Fruit fly (Drosophila melanogaster): ENCODE data around the gene Acsx4.

Gene Acsx4

dm6 chr3R:19795332-19795731 is 12.0 kb downstream of the Acsx4 start:
- TF ChIP-seq Pif1A (GFP tag; optimal IDR thresholded peaks at IDR 0.05), result no peak
- no peak for TF ChIP-seq rn (GFP tag; IDR thresholded peaks at IDR 0.05)
- TF ChIP-seq CG9948 (tag; optimal IDR thresholded peaks at IDR 0.05), result no peak

DNA sequence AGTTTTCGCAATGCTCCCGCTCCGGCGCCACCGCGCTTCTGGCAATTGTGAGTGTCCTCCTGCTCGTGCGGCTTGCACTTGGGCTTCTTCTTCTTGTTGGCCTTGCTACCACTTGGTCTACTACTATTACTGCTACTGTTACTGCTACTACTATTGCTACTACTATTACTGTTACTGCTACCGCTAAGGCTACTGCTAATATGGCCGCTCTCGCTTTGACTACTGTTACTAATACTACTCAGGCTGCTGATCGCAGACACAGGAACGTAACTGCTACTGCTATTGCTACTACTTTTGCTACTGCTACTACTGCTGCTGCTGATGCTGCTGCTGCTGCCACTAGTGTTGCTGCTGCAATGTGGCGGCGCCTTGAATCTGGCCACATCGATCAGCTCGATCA is 13.5 kb downstream of the Acsx4 start:
- TF ChIP-seq CG34367 (tag; optimal IDR thresholded peaks at IDR 0.05) (no peak), Pif1A (GFP tag; optimal IDR thresholded peaks at IDR 0.05) (no peak), CG32121 (GFP tag; IDR thresholded peaks at IDR 0.05) (no peak), rn (GFP tag; IDR thresholded peaks at IDR 0.05) (no peak), CG10348 (GFP tag; IDR thresholded peaks at IDR 0.05) (no peak), CG4496 (GFP tag; IDR thresholded peaks at IDR 0.05) (no peak), Snoo (tag; optimal IDR thresholded peaks at IDR 0.05) (no peak), D1 (tag; optimal IDR thresholded peaks at IDR 0.05) (no peak), CG8301 (tag; optimal IDR thresholded peaks at IDR 0.05) (no peak), CG12605 (GFP tag; IDR thresholded peaks at IDR 0.05) (no peak), CG14655 (GFP tag; optimal IDR thresholded peaks at IDR 0.05) (no peak), gl (tag; optimal IDR thresholded peaks at IDR 0.05) (no peak), EcR (GFP tag; optimal IDR thresholded peaks at IDR 0.05) (no peak), Pif1B (GFP tag; optimal IDR thresholded peaks at IDR 0.05) (no peak), CG15710 (tag; optimal IDR thresholded peaks at IDR 0.05) (no peak)

- TF ChIP-seq CG34367 (tag; optimal IDR thresholded peaks at IDR 0.05), result no peak
- TF ChIP-seq fd96Ca (GFP tag; IDR thresholded peaks at IDR 0.05), result no peak
- TF ChIP-seq CG10348 (GFP tag; IDR thresholded peaks at IDR 0.05), result no peak
- no peak for TF ChIP-seq Ets98B (GFP tag; IDR thresholded peaks at IDR 0.05)
- no peak for TF ChIP-seq CG12605 (GFP tag; IDR thresholded peaks at IDR 0.05)
- TF ChIP-seq Pif1A (GFP tag; optimal IDR thresholded peaks at IDR 0.05), result no peak
- TF ChIP-seq D1 (tag; optimal IDR thresholded peaks at IDR 0.05), result no peak
- TF ChIP-seq CG14655 (GFP tag; optimal IDR thresholded peaks at IDR 0.05), result no peak
- no peak for TF ChIP-seq CG15710 (tag; optimal IDR thresholded peaks at IDR 0.05)
- TF ChIP-seq EcR (GFP tag; optimal IDR thresholded peaks at IDR 0.05), result no peak
- TF ChIP-seq CG32121 (GFP tag; IDR thresholded peaks at IDR 0.05), result no peak
- no peak for TF ChIP-seq Snoo (tag; optimal IDR thresholded peaks at IDR 0.05)
- no peak for TF ChIP-seq rn (GFP tag; IDR thresholded peaks at IDR 0.05)
Measured at dm6 chr3R:19799614-19800013, 16.3 kb downstream of the Acsx4 start.

DNA sequence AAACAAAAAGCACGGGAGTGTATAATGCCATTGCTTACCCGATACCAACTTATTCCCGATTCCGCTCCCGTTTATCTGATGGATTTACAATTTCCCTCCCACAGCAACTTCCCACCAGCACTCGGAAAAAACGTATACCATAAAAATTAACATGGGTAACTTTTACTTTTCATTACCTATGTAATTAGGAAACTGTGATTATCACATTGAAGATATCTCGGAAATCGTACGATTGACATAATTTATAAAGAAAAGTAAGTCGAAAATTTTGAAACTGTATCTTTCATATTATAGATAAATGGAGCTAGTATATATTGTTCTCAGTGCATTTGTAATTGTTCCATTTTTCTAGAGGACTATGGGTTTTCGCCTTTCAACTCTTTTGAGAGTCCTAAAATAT is 18.4 kb downstream of the Acsx4 start:
- TF ChIP-seq CG8159 (tag; optimal IDR thresholded peaks at IDR 0.05) (peak; percentile 9), Pif1A (GFP tag; optimal IDR thresholded peaks at IDR 0.05) (no peak)

DNA sequence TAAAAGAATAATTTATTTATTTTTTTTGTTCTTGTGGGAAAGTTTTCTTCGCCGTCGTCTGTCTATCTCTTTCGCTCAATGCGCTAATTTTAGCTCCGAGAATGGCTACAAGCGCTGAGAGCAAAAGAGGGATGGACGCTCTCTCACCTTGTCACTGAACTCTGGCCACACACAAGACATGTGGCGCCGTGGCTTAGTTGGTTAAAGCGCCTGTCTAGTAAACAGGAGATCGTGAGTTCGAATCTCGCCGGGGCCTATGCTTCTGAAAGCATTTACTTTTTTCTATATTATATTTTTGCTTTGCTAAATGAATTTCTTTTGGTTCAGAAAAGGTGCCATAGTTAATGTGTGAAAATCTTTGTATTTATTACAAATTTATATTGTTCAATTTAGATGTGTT is 19.2 kb downstream of the Acsx4 start:
- TF ChIP-seq CG12605 (GFP tag; IDR thresholded peaks at IDR 0.05) (peak; percentile 15; the same call in 1 of the 2 replicates), D1 (tag; optimal IDR thresholded peaks at IDR 0.05) (peak; percentile 2), EcR (GFP tag; optimal IDR thresholded peaks at IDR 0.05) (peak; percentile 44), fd96Ca (GFP tag; IDR thresholded peaks at IDR 0.05) (no peak)

DNA sequence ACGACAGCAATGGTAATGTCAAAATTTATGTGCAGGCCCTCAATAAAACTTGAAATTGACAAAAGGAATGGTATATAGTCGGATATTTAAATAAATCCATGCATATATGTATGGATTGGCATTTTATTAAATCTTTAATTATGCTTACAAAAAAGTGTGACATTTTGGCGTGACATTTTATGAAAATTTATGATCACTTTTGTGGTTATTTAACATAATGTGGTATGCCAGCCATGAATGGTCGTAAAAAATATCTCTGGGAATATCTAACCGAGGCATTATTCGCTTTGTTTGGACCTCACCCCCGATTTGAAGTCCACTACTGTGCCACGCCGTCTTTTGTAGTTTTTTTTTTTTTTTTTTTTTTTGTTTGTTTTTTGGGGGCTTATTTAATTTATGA is 20.2 kb downstream of the Acsx4 start:
- no peak for TF ChIP-seq CG15710 (tag; optimal IDR thresholded peaks at IDR 0.05)
- no peak for TF ChIP-seq fd96Ca (GFP tag; IDR thresholded peaks at IDR 0.05)
- TF ChIP-seq CG4496 (GFP tag; IDR thresholded peaks at IDR 0.05), result no peak
- TF ChIP-seq CG12605 (GFP tag; IDR thresholded peaks at IDR 0.05), result no peak
- no peak for TF ChIP-seq CG17806 (tag; optimal IDR thresholded peaks at IDR 0.05)
- no peak for TF ChIP-seq CG8159 (tag; optimal IDR thresholded peaks at IDR 0.05)
- TF ChIP-seq CG13204 (GFP tag; optimal IDR thresholded peaks at IDR 0.05), result no peak
- no peak for TF ChIP-seq Ets98B (GFP tag; IDR thresholded peaks at IDR 0.05)
- no peak for TF ChIP-seq Pif1B (GFP tag; optimal IDR thresholded peaks at IDR 0.05)
- no peak for TF ChIP-seq CG10348 (GFP tag; IDR thresholded peaks at IDR 0.05)
- TF ChIP-seq Snoo (tag; optimal IDR thresholded peaks at IDR 0.05), result no peak

dm6 chr3R:19804905-19805304 is 21.6 kb downstream of the Acsx4 start:
- TF ChIP-seq CG10348 (GFP tag; IDR thresholded peaks at IDR 0.05) (no peak), CG8301 (tag; optimal IDR thresholded peaks at IDR 0.05) (no peak), CG34367 (tag; optimal IDR thresholded peaks at IDR 0.05) (no peak), CG4496 (GFP tag; IDR thresholded peaks at IDR 0.05) (no peak), Pif1B (GFP tag; optimal IDR thresholded peaks at IDR 0.05) (no peak), EcR (GFP tag; optimal IDR thresholded peaks at IDR 0.05) (no peak), rn (GFP tag; IDR thresholded peaks at IDR 0.05) (no peak), CG12605 (GFP tag; IDR thresholded peaks at IDR 0.05) (no peak), CG8159 (tag; optimal IDR thresholded peaks at IDR 0.05) (no peak)

dm6 chr3R:19807148-19807547 is 23.8 kb downstream of the Acsx4 start:
- TF ChIP-seq Snoo (tag; optimal IDR thresholded peaks at IDR 0.05) (no peak), Ets98B (GFP tag; IDR thresholded peaks at IDR 0.05) (no peak), CG15710 (tag; optimal IDR thresholded peaks at IDR 0.05) (no peak), CG17806 (tag; optimal IDR thresholded peaks at IDR 0.05) (no peak), CG12605 (GFP tag; IDR thresholded peaks at IDR 0.05) (no peak), gl (tag; optimal IDR thresholded peaks at IDR 0.05) (no peak)
